Fruit fly (Drosophila melanogaster): ENCODE data around the gene fabp.

The fabp gene

DNA sequence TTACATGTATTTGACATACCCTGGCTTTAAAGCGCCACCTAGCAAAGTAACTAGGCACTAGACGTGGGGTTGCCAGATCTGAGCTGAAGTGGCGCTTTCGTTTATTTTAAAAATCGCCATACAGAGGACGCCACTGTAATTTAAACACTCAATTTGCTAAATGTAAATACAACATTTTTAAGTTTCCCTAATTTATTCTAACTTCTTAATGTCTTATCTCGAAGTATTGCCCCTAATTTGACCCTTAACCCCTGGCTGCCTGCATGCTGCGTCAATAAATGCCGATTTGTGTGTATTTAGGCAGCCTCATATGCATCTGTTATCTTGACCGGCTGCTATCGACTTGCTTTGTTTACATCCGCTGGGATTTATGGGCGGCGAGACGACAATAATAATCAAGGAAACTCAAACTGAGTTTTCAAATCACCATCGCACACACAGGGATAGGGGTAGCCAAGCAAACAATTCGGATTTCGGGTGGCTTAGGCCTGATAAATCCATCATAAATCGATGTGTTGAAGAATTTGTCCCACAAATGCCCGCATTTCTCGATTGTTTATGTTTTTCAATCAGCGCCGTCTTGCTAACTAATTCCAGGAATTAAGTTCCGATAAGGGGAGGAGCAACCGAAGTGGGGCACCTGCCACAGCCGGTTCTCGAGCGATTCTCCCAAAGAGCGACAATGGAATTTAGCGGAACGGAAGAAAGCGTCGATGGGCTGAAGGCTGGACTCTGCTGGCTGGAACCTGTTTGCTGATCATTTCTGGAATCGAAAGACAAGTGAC is 46.6 kb upstream of the fabp start (continued):
- peak; percentile 13; the same call in 1 of the 2 replicates for TF ChIP-seq CG16779 (GFP tag; IDR thresholded peaks at IDR 0.05)
- peak; percentile 48 for TF ChIP-seq Camta (GFP tag; optimal IDR thresholded peaks at IDR 0.05)
- peak; percentile 46 for TF ChIP-seq CG15601 (tag; optimal IDR thresholded peaks at IDR 0.05)
- TF ChIP-seq MBD-R2 (GFP tag; IDR thresholded peaks at IDR 0.05): no peak
- TF ChIP-seq Dp (GFP tag; optimal IDR thresholded peaks at IDR 0.05): peak; percentile 85
- TF ChIP-seq Sry-δ (GFP tag; optimal IDR thresholded peaks at IDR 0.05): peak; percentile 24
- TF ChIP-seq Taf1 (GFP tag; IDR thresholded peaks at IDR 0.05): no peak
- TF ChIP-seq CG7556 (GFP tag; optimal IDR thresholded peaks at IDR 0.05): no peak
- TF ChIP-seq CG2199 (GFP tag; IDR thresholded peaks at IDR 0.05): peak; percentile 86; the same call in 2 of the 3 replicates
- peak; percentile 60 for TF ChIP-seq danr (GFP tag; IDR thresholded peaks at IDR 0.05)
- no peak for TF ChIP-seq CG2678 (tag; optimal IDR thresholded peaks at IDR 0.05)
- no peak for TF ChIP-seq peb (GFP tag; IDR thresholded peaks at IDR 0.05)
- TF ChIP-seq NK7.1 (GFP tag; optimal IDR thresholded peaks at IDR 0.05): peak; percentile 51
- peak; percentile 72 for TF ChIP-seq Hsf (GFP tag; optimal IDR thresholded peaks at IDR 0.05)
- peak; percentile 84 for TF ChIP-seq Bgb (GFP tag; IDR thresholded peaks at IDR 0.05; ENCODE audit: partially characterized antibody)
- TF ChIP-seq cas (GFP tag; IDR thresholded peaks at IDR 0.05): peak; percentile 42; the same call in 1 of the 2 replicates
- peak; percentile 65; the same call in 1 of the 3 replicates for TF ChIP-seq knrl (GFP tag; IDR thresholded peaks at IDR 0.05; ENCODE audit: partially characterized antibody)
- peak; percentile 15 for TF ChIP-seq CG10654 (GFP tag; optimal IDR thresholded peaks at IDR 0.05)
- peak; percentile 18 for TF ChIP-seq CG4617 (GFP tag; optimal IDR thresholded peaks at IDR 0.05; ENCODE audit: borderline replicate concordance)
- no peak for TF ChIP-seq CG12219 (GFP tag; optimal IDR thresholded peaks at IDR 0.05)
- peak in 1 of 2 experiments; percentile 18 for TF ChIP-seq eve (GFP tag; optimal IDR thresholded peaks at IDR 0.05)
- TF ChIP-seq wdn (GFP tag; IDR thresholded peaks at IDR 0.05): no peak
- TF ChIP-seq insv (GFP tag; optimal IDR thresholded peaks at IDR 0.05): peak in 1 of 2 experiments; percentile 64
- TF ChIP-seq vfl (GFP tag; optimal IDR thresholded peaks at IDR 0.05): no peak
- peak; percentile 97 for TF ChIP-seq Med (GFP tag)
- TF ChIP-seq HLHmδ (GFP tag; optimal IDR thresholded peaks at IDR 0.05): no peak
- peak; percentile 85 for TF ChIP-seq CG34422 (GFP tag; IDR thresholded peaks at IDR 0.05)
- TF ChIP-seq CG18764 (GFP tag; optimal IDR thresholded peaks at IDR 0.05): peak; percentile 55
- peak; percentile 70 for TF ChIP-seq CG11504 (tag; optimal IDR thresholded peaks at IDR 0.05)
- 0 out of 2 replicates have a peak, but pooled peaks have one; percentile 21 for TF ChIP-seq CG6272 (GFP tag; IDR thresholded peaks at IDR 0.05)
- TF ChIP-seq ab (GFP tag; optimal IDR thresholded peaks at IDR 0.05): peak; percentile 29
- peak; percentile 42 for TF ChIP-seq CG17385 (GFP tag; optimal IDR thresholded peaks at IDR 0.05)
- peak; percentile 75 for TF ChIP-seq sisA (GFP tag; IDR thresholded peaks at IDR 0.05)
- TF ChIP-seq Rfx (GFP tag; IDR thresholded peaks at IDR 0.05): peak; percentile 88
- peak; percentile 90 for TF ChIP-seq slbo (GFP tag; IDR thresholded peaks at IDR 0.05)
- peak; percentile 75 for TF ChIP-seq HmgZ (tag; optimal IDR thresholded peaks at IDR 0.05)
- TF ChIP-seq amos (GFP tag; IDR thresholded peaks at IDR 0.05; ENCODE audit: partially characterized antibody): peak; percentile 73
- peak; percentile 61 for TF ChIP-seq dmrt11E (tag; optimal IDR thresholded peaks at IDR 0.05)
- peak; percentile 64 for TF ChIP-seq CG14014 (GFP tag; IDR thresholded peaks at IDR 0.05)
- no peak for TF ChIP-seq CG18011 (GFP tag; optimal IDR thresholded peaks at IDR 0.05)
- peak; percentile 73 for TF ChIP-seq CG17361 (GFP tag; IDR thresholded peaks at IDR 0.05)
- TF ChIP-seq Dad (GFP tag; optimal IDR thresholded peaks at IDR 0.05): peak; percentile 47
- TF ChIP-seq Trl (optimal IDR thresholded peaks at IDR 0.05): no peak
- TF ChIP-seq Trl (GFP tag; optimal IDR thresholded peaks at IDR 0.05): peak; percentile 39
- TF ChIP-seq tin (GFP tag; optimal IDR thresholded peaks at IDR 0.05): peak; percentile 66
- TF ChIP-seq Fer1 (GFP tag; optimal IDR thresholded peaks at IDR 0.05): peak; percentile 43
- no peak for TF ChIP-seq CG6254 (GFP tag; optimal IDR thresholded peaks at IDR 0.05)
- no peak for TF ChIP-seq Hmx (GFP tag; optimal IDR thresholded peaks at IDR 0.05)
- peak; percentile 35 for TF ChIP-seq Abd-B (GFP tag; optimal IDR thresholded peaks at IDR 0.05)
- peak; percentile 44; the same call in 1 of the 2 replicates for TF ChIP-seq CG31441 (GFP tag; IDR thresholded peaks at IDR 0.05)
